Fruit fly (Drosophila melanogaster): ENCODE measurements around the gene CG34425.

DNA sequence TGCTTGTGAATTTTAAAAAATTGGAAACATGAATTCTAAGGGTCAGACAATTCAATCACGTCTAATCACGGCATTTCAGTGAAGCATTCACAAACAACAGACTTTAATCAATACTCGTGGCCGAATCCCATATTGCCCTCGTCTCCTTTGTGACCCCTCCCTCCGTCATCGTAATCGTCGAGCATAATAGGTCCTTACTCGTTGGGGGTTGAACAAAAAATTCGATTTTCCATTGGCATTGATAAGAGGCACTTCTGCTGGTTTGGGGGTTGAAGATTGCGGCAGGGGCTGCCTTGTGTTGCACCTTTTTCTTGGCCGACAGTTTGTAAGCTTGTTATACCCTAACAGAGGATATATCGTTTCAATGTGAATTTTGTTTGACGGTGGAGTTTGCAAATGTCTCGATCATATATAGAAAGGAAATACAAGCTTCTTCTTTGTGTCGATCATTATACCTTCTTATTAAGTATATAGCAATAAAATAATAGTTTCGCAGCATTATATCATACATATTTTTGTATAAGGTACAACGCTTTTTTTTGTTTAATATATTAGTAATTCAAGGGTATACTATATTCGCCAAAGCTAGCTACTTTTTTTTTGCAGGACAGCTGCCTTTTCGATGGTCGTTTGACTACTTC is 18.1 kb upstream of the CG34425 start:
- TF ChIP-seq CTCF (optimal IDR thresholded peaks at IDR 0.05): no peak
- TF ChIP-seq CG8478 (optimal IDR thresholded peaks at IDR 0.05): no peak
